Fruit fly (Drosophila melanogaster) whole organism, embryonic: Measurements from ENCODE around the gene Plzf.
A peak's percentile ranks its signal among the peaks of the same experiment; 100 is the strongest.

ENCODE experiments used
- Ada2b ChIP-seq: fragments of 200-800 bp; sonication (Bioruptor generic); IDR thresholded peaks from 2 replicates; pipeline ENCODE4 v1.3.6; 2022; ENCODE audit warnings: missing biosample characterization, missing genetic modification characterization
- Antp ChIP-seq: fragments of 200-800 bp; sonication (Bioruptor generic); optimal IDR thresholded peaks from 3 replicates; lab custom pipeline; 2016; ENCODE audit warnings: missing biosample characterization, missing genetic modification characterization
- Bgb ChIP-seq: fragments of 200-800 bp; sonication (Bioruptor generic); IDR thresholded peaks from 2 replicates; pipeline ENCODE4 v1.3.6; 2022; ENCODE audit warnings: missing biosample characterization, missing genetic modification characterization; ENCODE audit not compliant: partially characterized antibody
- BtbVII ChIP-seq: fragments of 200-800 bp; sonication (Bioruptor generic); optimal IDR thresholded peaks from 3 replicates; lab custom pipeline; 2017; ENCODE audit warnings: missing biosample characterization, mild to moderate bottlenecking, missing genetic modification characterization
- CG10267 ChIP-seq: fragments of 200-800 bp; sonication (Bioruptor generic); optimal IDR thresholded peaks from 2 replicates; lab custom pipeline; 2018; ENCODE audit warnings: missing biosample characterization, mild to moderate bottlenecking, missing genetic modification characterization, moderate library complexity
- CG10431 ChIP-seq: fragments of 200-800 bp; sonication (Bioruptor generic); optimal IDR thresholded peaks from 3 replicates; lab custom pipeline; 2018; ENCODE audit warnings: missing biosample characterization, mild to moderate bottlenecking, missing genetic modification characterization
- CG11093 ChIP-seq: fragments of 200-800 bp; sonication (Bioruptor generic); IDR thresholded peaks from 3 replicates; pipeline ENCODE4 v1.3.6; 2022; ENCODE audit warnings: missing biosample characterization, missing genetic modification characterization
- CG12071 ChIP-seq: fragments of 200-800 bp; sonication (Bioruptor generic); optimal IDR thresholded peaks from 3 replicates; lab custom pipeline; 2018; ENCODE audit warnings: missing biosample characterization, mild to moderate bottlenecking, missing genetic modification characterization
- CG12391 ChIP-seq: fragments of 200-800 bp; sonication (Bioruptor generic); optimal IDR thresholded peaks from 3 replicates; lab custom pipeline; 2018; ENCODE audit warnings: missing biosample characterization, mild to moderate bottlenecking, missing genetic modification characterization, moderate library complexity
- CG13123 ChIP-seq: fragments of 200-800 bp; sonication (Bioruptor generic); optimal IDR thresholded peaks from 2 replicates; lab custom pipeline; 2016; ENCODE audit warnings: missing biosample characterization, missing genetic modification characterization
- CG13296 ChIP-seq: fragments of 200-800 bp; sonication (Bioruptor generic); optimal IDR thresholded peaks from 3 replicates; lab custom pipeline; 2018; ENCODE audit warnings: missing biosample characterization, mild to moderate bottlenecking, missing genetic modification characterization
- CG15479 ChIP-seq: fragments of 200-800 bp; sonication (Bioruptor generic); optimal IDR thresholded peaks from 3 replicates; lab custom pipeline; 2019; ENCODE audit warnings: missing biosample characterization, mild to moderate bottlenecking, missing genetic modification characterization, moderate library complexity
- CG17359 ChIP-seq: fragments of 200-800 bp; sonication (Bioruptor generic); optimal IDR thresholded peaks from 3 replicates; lab custom pipeline; 2018; ENCODE audit warnings: missing biosample characterization, mild to moderate bottlenecking, missing genetic modification characterization, moderate library complexity
- CG17829 ChIP-seq: fragments of 200-800 bp; optimal IDR thresholded peaks from 2 replicates; lab custom pipeline; 2019; ENCODE audit warnings: missing biosample characterization, mild to moderate bottlenecking, missing genetic modification characterization, moderate library complexity
- CG30020 ChIP-seq: fragments of 200-800 bp; optimal IDR thresholded peaks from 2 replicates; lab custom pipeline; 2019; ENCODE audit warnings: missing biosample characterization, mild to moderate bottlenecking, missing genetic modification characterization, moderate library complexity
- CG32532 ChIP-seq: fragments of 200-800 bp; sonication (Bioruptor generic); IDR thresholded peaks from 2 replicates; pipeline ENCODE4 v1.3.6; 2022; ENCODE audit warnings: missing biosample characterization, missing genetic modification characterization
- CG3281 ChIP-seq: fragments of 200-800 bp; sonication (Bioruptor generic); optimal IDR thresholded peaks from 3 replicates; lab custom pipeline; 2017; ENCODE audit warnings: missing biosample characterization, mild to moderate bottlenecking, missing genetic modification characterization
- CG33213 ChIP-seq: fragments of 200-800 bp; sonication (Bioruptor generic); optimal IDR thresholded peaks from 3 replicates; lab custom pipeline; 2016; ENCODE audit warnings: missing biosample characterization, missing genetic modification characterization
- CG4360 ChIP-seq: fragments of 200-800 bp; sonication (Bioruptor generic); IDR thresholded peaks from 2 replicates; pipeline ENCODE4 v1.3.6; 2022; ENCODE audit warnings: missing biosample characterization, missing genetic modification characterization
- CG4424 ChIP-seq: fragments of 200-800 bp; sonication (Bioruptor generic); optimal IDR thresholded peaks from 3 replicates; lab custom pipeline; 2016; ENCODE audit warnings: missing biosample characterization, missing genetic modification characterization
- CG7987 ChIP-seq: fragments of 200-800 bp; sonication (Bioruptor generic); optimal IDR thresholded peaks from 2 replicates; lab custom pipeline; 2018; ENCODE audit warnings: missing biosample characterization, mild to moderate bottlenecking, missing genetic modification characterization, moderate library complexity
- CrebB ChIP-seq: fragments of 200-800 bp; sonication (Bioruptor generic); optimal IDR thresholded peaks from 3 replicates; lab custom pipeline; 2018; ENCODE audit warnings: missing biosample characterization, mild to moderate bottlenecking, missing genetic modification characterization
- Dip3 ChIP-seq: fragments of 200-800 bp; sonication (Bioruptor generic); optimal IDR thresholded peaks from 3 replicates; lab custom pipeline; 2016; ENCODE audit warnings: missing biosample characterization, missing genetic modification characterization
- Elba2 ChIP-seq: fragments of 200-800 bp; sonication (Bioruptor generic); optimal IDR thresholded peaks from 3 replicates; lab custom pipeline; 2016; ENCODE audit warnings: missing biosample characterization, missing genetic modification characterization
- Fer1 ChIP-seq: fragments of 200-800 bp; sonication (Bioruptor generic); optimal IDR thresholded peaks from 2 replicates; lab custom pipeline; 2017; ENCODE audit warnings: missing biosample characterization, mild to moderate bottlenecking, missing genetic modification characterization
- HLH3B ChIP-seq: fragments of 200-800 bp; sonication (Bioruptor generic); IDR thresholded peaks from 2 replicates; pipeline ENCODE4 v1.3.6; 2022; ENCODE audit warnings: missing biosample characterization, missing genetic modification characterization
- Hr78 ChIP-seq, 2 experiments: fragments of 200-800 bp in 1 of 2; fragments of >200 bp in 1 of 2; sonication (Bioruptor generic) in 1 of 2; optimal IDR thresholded peaks; 2 replicates each; lab custom pipeline; 2017 to 2019; ENCODE audit warnings: missing biosample characterization in 2 of 2, missing genetic modification characterization in 2 of 2, mild to moderate bottlenecking in 1 of 2, moderate library complexity in 1 of 2
- MESR4 ChIP-seq: fragments of 200-800 bp; sonication (Bioruptor generic); optimal IDR thresholded peaks from 2 replicates; lab custom pipeline; 2018; ENCODE audit warnings: missing biosample characterization, mild to moderate bottlenecking, missing genetic modification characterization, moderate library complexity
- MTF-1 ChIP-seq: fragments of 200-800 bp; sonication (Bioruptor generic); optimal IDR thresholded peaks from 2 replicates; lab custom pipeline; 2018; ENCODE audit warnings: missing biosample characterization, mild to moderate bottlenecking, missing genetic modification characterization, borderline replicate concordance
- Nf-YB ChIP-seq: fragments of 200-800 bp; sonication (Bioruptor generic); optimal IDR thresholded peaks from 3 replicates; lab custom pipeline; 2019; ENCODE audit warnings: missing biosample characterization, mild to moderate bottlenecking, missing genetic modification characterization, moderate library complexity
- ato ChIP-seq: fragments of 200-800 bp; sonication (Bioruptor generic); IDR thresholded peaks from 2 replicates; pipeline ENCODE4 v1.3.6; 2022; ENCODE audit warnings: missing biosample characterization, missing genetic modification characterization; ENCODE audit not compliant: partially characterized antibody
- bbx ChIP-seq: fragments of 200-800 bp; sonication (Bioruptor generic); IDR thresholded peaks from 2 replicates; pipeline ENCODE4 v1.3.6; 2022; ENCODE audit warnings: missing biosample characterization, missing genetic modification characterization; ENCODE audit not compliant: partially characterized antibody
- bowl ChIP-seq: fragments of 200-800 bp; sonication (Bioruptor generic); IDR thresholded peaks from 2 replicates; pipeline ENCODE4 v1.3.6; 2022; ENCODE audit warnings: missing biosample characterization, missing genetic modification characterization
- caup ChIP-seq: fragments of 200-800 bp; sonication (Bioruptor generic); optimal IDR thresholded peaks from 3 replicates; lab custom pipeline; 2017; ENCODE audit warnings: missing biosample characterization, mild to moderate bottlenecking, missing genetic modification characterization, moderate library complexity; ENCODE audit not compliant: severe bottlenecking
- chn ChIP-seq: fragments of 200-800 bp; sonication (Bioruptor generic); optimal IDR thresholded peaks from 2 replicates; lab custom pipeline; 2016; ENCODE audit warnings: missing biosample characterization, missing genetic modification characterization
- ci ChIP-seq: fragments of 200-800 bp; sonication (Bioruptor generic); IDR thresholded peaks from 3 replicates; pipeline ENCODE4 v1.3.6; 2022; ENCODE audit warnings: missing biosample characterization, missing genetic modification characterization
- grau ChIP-seq: fragments of 200-800 bp; optimal IDR thresholded peaks from 3 replicates; lab custom pipeline; 2019; ENCODE audit warnings: missing biosample characterization, mild to moderate bottlenecking, missing genetic modification characterization, moderate library complexity
- hbn ChIP-seq: fragments of 200-800 bp; sonication (Bioruptor generic); IDR thresholded peaks from 2 replicates; pipeline ENCODE4 v1.3.6; 2022; ENCODE audit warnings: missing biosample characterization, missing genetic modification characterization; ENCODE audit not compliant: partially characterized antibody
- inv ChIP-seq: fragments of 200-800 bp; sonication (Bioruptor generic); IDR thresholded peaks from 2 replicates; pipeline ENCODE4 v1.3.6; 2022; ENCODE audit warnings: missing biosample characterization, missing genetic modification characterization; ENCODE audit not compliant: partially characterized antibody
- knrl ChIP-seq: fragments of 200-800 bp; sonication (Bioruptor generic); IDR thresholded peaks from 3 replicates; pipeline ENCODE4 v1.3.6; 2022; ENCODE audit warnings: missing biosample characterization, missing genetic modification characterization; ENCODE audit not compliant: partially characterized antibody
- lilli ChIP-seq: fragments of 200-800 bp; sonication (Bioruptor generic); optimal IDR thresholded peaks from 3 replicates; lab custom pipeline; 2016; ENCODE audit warnings: missing biosample characterization, missing genetic modification characterization
- onecut ChIP-seq: fragments of 200-800 bp; sonication (Bioruptor generic); IDR thresholded peaks from 2 replicates; pipeline ENCODE4 v1.3.6; 2022; ENCODE audit warnings: missing biosample characterization, missing genetic modification characterization
- pfk ChIP-seq: fragments of 200-800 bp; sonication (Bioruptor generic); optimal IDR thresholded peaks from 2 replicates; lab custom pipeline; 2018; ENCODE audit warnings: missing biosample characterization, mild to moderate bottlenecking, missing genetic modification characterization, moderate library complexity
- pho ChIP-seq: fragments of 200-800 bp; sonication (Bioruptor generic); optimal IDR thresholded peaks from 2 replicates; lab custom pipeline; 2016; ENCODE audit warnings: missing biosample characterization, missing genetic modification characterization
- psq ChIP-seq: fragments of 200-800 bp; sonication (Bioruptor generic); optimal IDR thresholded peaks from 2 replicates; lab custom pipeline; 2017; ENCODE audit warnings: missing biosample characterization, missing genetic modification characterization
- sr ChIP-seq: fragments of 200-800 bp; sonication (Bioruptor generic); IDR thresholded peaks from 3 replicates; pipeline ENCODE4 v1.3.6; 2022; ENCODE audit warnings: missing biosample characterization, missing genetic modification characterization
- stwl ChIP-seq: fragments of 200-800 bp; sonication (Bioruptor generic); optimal IDR thresholded peaks from 3 replicates; lab custom pipeline; 2018; ENCODE audit warnings: missing biosample characterization, mild to moderate bottlenecking, missing genetic modification characterization, moderate library complexity
- unc-4 ChIP-seq: fragments of 200-800 bp; sonication (Bioruptor generic); IDR thresholded peaks from 2 replicates; pipeline ENCODE4 v1.3.6; 2022; ENCODE audit warnings: missing biosample characterization, missing genetic modification characterization; ENCODE audit not compliant: partially characterized antibody
- z ChIP-seq: fragments of 200-800 bp; sonication (Bioruptor generic); IDR thresholded peaks from 3 replicates; pipeline ENCODE4 v1.3.6; 2022; ENCODE audit warnings: missing biosample characterization, missing genetic modification characterization
- zen ChIP-seq: fragments of 200-800 bp; sonication (Bioruptor generic); optimal IDR thresholded peaks from 3 replicates; lab custom pipeline; 2018; ENCODE audit warnings: missing biosample characterization, mild to moderate bottlenecking, missing genetic modification characterization, moderate library complexity

Plzf gene

dm6 chr2L:12093652-12094051 is 44.9 kb upstream of the Plzf start:
- TF ChIP-seq bowl (no peak), caup (GFP tag; lab: Kevin White, UChicago) (no peak), Antp (GFP tag; lab: Kevin White, UChicago) (no peak), CG10431 (GFP tag; lab: Kevin White, UChicago) (no peak), ato (GFP tag; lab: Robert Waterston, UW) (no peak), Nf-YB (peak; percentile 14), CG15479 (GFP tag; lab: Kevin White, UChicago) (no peak), CG17359 (no peak), CG7987 (GFP tag; lab: Kevin White, UChicago) (peak; percentile 4), Elba2 (GFP tag; lab: Kevin White, UChicago) (no peak), zen (tag; lab: Kevin White, UChicago) (peak; percentile 7), Dip3 (no peak), BtbVII (GFP tag; lab: Kevin White, UChicago) (no peak), CG30020 (tag; lab: Kevin White, UChicago) (no peak), ci (peak; percentile 43; the same call in 1 of the 3 replicates), CG4360 (GFP tag; lab: Robert Waterston, UW) (no peak), unc-4 (GFP tag; lab: Robert Waterston, UW) (no peak), CG10267 (tag; lab: Kevin White, UChicago) (peak; percentile 58), z (GFP tag; lab: Robert Waterston, UW) (no peak), knrl (GFP tag; lab: Robert Waterston, UW) (peak; percentile 24; the same call in 1 of the 3 replicates), CG4424 (no peak), hbn (no peak), Hr78 (GFP tag; optimal IDR thresholded peaks at IDR 0.05; lab: Kevin White, UChicago) (no peak), MTF-1 (no peak), MESR4 (GFP tag; lab: Kevin White, UChicago) (peak; percentile 78), CG3281 (GFP tag; lab: Kevin White, UChicago) (no peak), bbx (peak; percentile 44), psq (GFP tag; lab: Kevin White, UChicago) (no peak), inv (GFP tag; lab: Robert Waterston, UW) (no peak), stwl (peak; percentile 85), CG11093 (GFP tag; lab: Robert Waterston, UW) (no peak), CrebB (no peak), pho (peak; percentile 1), CG12071 (no peak), lilli (GFP tag; lab: Kevin White, UChicago) (no peak), Ada2b (no peak), chn (GFP tag; lab: Kevin White, UChicago) (peak; percentile 44), CG12391 (tag; lab: Kevin White, UChicago) (peak; percentile 12), CG33213 (GFP tag; lab: Kevin White, UChicago) (peak; percentile 44), Fer1 (GFP tag; lab: Kevin White, UChicago) (no peak), CG13123 (GFP tag; lab: Kevin White, UChicago) (no peak), onecut (GFP tag; lab: Robert Waterston, UW) (no peak), HLH3B (no peak), CG13296 (GFP tag; lab: Kevin White, UChicago) (no peak), grau (tag; lab: Kevin White, UChicago) (no peak), CG32532 (GFP tag; lab: Robert Waterston, UW) (no peak), pfk (no peak), sr (GFP tag; lab: Robert Waterston, UW) (peak; percentile 4; the same call in 1 of the 3 replicates), CG17829 (peak; percentile 34), Bgb (peak; percentile 56)
